Fruit fly (Drosophila melanogaster) whole organism, embryonic: Measurements from ENCODE around the gene CG8372.

Source experiments
- ATbp ChIP-seq: fragments of 200-800 bp; sonication (Bioruptor generic); optimal IDR thresholded peaks from 2 replicates; lab custom pipeline; 2017; ENCODE audit warnings: missing biosample characterization, mild to moderate bottlenecking, missing genetic modification characterization, missing genetic modification reagents
- CG11456 ChIP-seq: fragments of 200-800 bp; sonication (Bioruptor generic); IDR thresholded peaks from 3 replicates; pipeline ENCODE4 v1.3.6; 2022; ENCODE audit warnings: missing biosample characterization, missing genetic modification characterization
- CG12104 ChIP-seq: fragments of 200-800 bp; sonication (Bioruptor generic); optimal IDR thresholded peaks from 3 replicates; lab custom pipeline; 2016; ENCODE audit warnings: missing biosample characterization, missing genetic modification characterization
- CG13123 ChIP-seq: fragments of 200-800 bp; sonication (Bioruptor generic); optimal IDR thresholded peaks from 2 replicates; lab custom pipeline; 2016; ENCODE audit warnings: missing biosample characterization, missing genetic modification characterization
- CG14014 ChIP-seq: fragments of 200-800 bp; sonication (Bioruptor generic); IDR thresholded peaks from 2 replicates; pipeline ENCODE4 v1.3.6; 2022; ENCODE audit warnings: missing biosample characterization, missing genetic modification characterization
- CG1647 ChIP-seq: fragments of 200-800 bp; sonication (Bioruptor generic); optimal IDR thresholded peaks from 3 replicates; lab custom pipeline; 2016; ENCODE audit warnings: missing biosample characterization, missing genetic modification characterization
- CG17359 ChIP-seq: fragments of 200-800 bp; sonication (Bioruptor generic); optimal IDR thresholded peaks from 3 replicates; lab custom pipeline; 2018; ENCODE audit warnings: missing biosample characterization, mild to moderate bottlenecking, missing genetic modification characterization, moderate library complexity
- CG17829 ChIP-seq: fragments of 200-800 bp; optimal IDR thresholded peaks from 2 replicates; lab custom pipeline; 2019; ENCODE audit warnings: missing biosample characterization, mild to moderate bottlenecking, missing genetic modification characterization, moderate library complexity
- CG18011 ChIP-seq: fragments of 200-800 bp; sonication (Bioruptor generic); optimal IDR thresholded peaks from 2 replicates; lab custom pipeline; 2017; ENCODE audit warnings: missing biosample characterization, missing genetic modification characterization, mild to moderate bottlenecking, moderate library complexity, missing genotype
- CG18262 ChIP-seq: fragments of 200-800 bp; optimal IDR thresholded peaks from 3 replicates; lab custom pipeline; 2019; ENCODE audit warnings: missing biosample characterization, mild to moderate bottlenecking, missing genetic modification characterization, moderate library complexity
- CG18619 ChIP-seq: fragments of 200-800 bp; sonication (Bioruptor generic); optimal IDR thresholded peaks from 3 replicates; lab custom pipeline; 2017; ENCODE audit warnings: missing biosample characterization, mild to moderate bottlenecking, missing genetic modification characterization
- CG2120 ChIP-seq: fragments of 200-800 bp; sonication (Bioruptor generic); optimal IDR thresholded peaks from 3 replicates; lab custom pipeline; 2016; ENCODE audit warnings: missing biosample characterization, missing genetic modification characterization
- CG30020 ChIP-seq: fragments of 200-800 bp; optimal IDR thresholded peaks from 2 replicates; lab custom pipeline; 2019; ENCODE audit warnings: missing biosample characterization, mild to moderate bottlenecking, missing genetic modification characterization, moderate library complexity
- CG30403 ChIP-seq: fragments of 200-800 bp; sonication (Bioruptor generic); optimal IDR thresholded peaks from 3 replicates; lab custom pipeline; 2016; ENCODE audit warnings: missing biosample characterization, missing genetic modification characterization
- CG30431 ChIP-seq: fragments of 200-800 bp; sonication (Bioruptor generic); optimal IDR thresholded peaks from 2 replicates; lab custom pipeline; 2017; ENCODE audit warnings: missing biosample characterization, missing genetic modification characterization
- CG31224 ChIP-seq: fragments of 200-800 bp; sonication (Bioruptor generic); IDR thresholded peaks from 2 replicates; pipeline ENCODE4 v1.3.6; 2022; ENCODE audit warnings: missing biosample characterization, missing genetic modification characterization
- CG33557 ChIP-seq: fragments of 200-800 bp; sonication (Bioruptor generic); optimal IDR thresholded peaks from 2 replicates; lab custom pipeline; 2019; ENCODE audit warnings: missing biosample characterization, mild to moderate bottlenecking, missing genetic modification characterization, moderate library complexity
- CG34422 ChIP-seq: fragments of 200-800 bp; sonication (Bioruptor generic); IDR thresholded peaks from 3 replicates; pipeline ENCODE4 v1.3.6; 2022; ENCODE audit warnings: missing biosample characterization, missing genetic modification characterization
- CG4360 ChIP-seq: fragments of 200-800 bp; sonication (Bioruptor generic); IDR thresholded peaks from 2 replicates; pipeline ENCODE4 v1.3.6; 2022; ENCODE audit warnings: missing biosample characterization, missing genetic modification characterization
- CG6791 ChIP-seq: fragments of 200-800 bp; sonication (Bioruptor generic); IDR thresholded peaks from 3 replicates; pipeline ENCODE4 v1.3.6; 2022; ENCODE audit warnings: missing biosample characterization, missing genetic modification characterization; ENCODE audit not compliant: partially characterized antibody
- CG6854 ChIP-seq: fragments of 200-800 bp; sonication (Bioruptor generic); optimal IDR thresholded peaks from 3 replicates; lab custom pipeline; 2017; ENCODE audit warnings: missing biosample characterization, mild to moderate bottlenecking, missing genetic modification characterization
- CG9876 ChIP-seq: fragments of 200-800 bp; sonication (Bioruptor generic); optimal IDR thresholded peaks from 2 replicates; lab custom pipeline; 2016; ENCODE audit warnings: missing biosample characterization, missing genetic modification characterization
- Chrac-16 ChIP-seq: fragments of 200-800 bp; sonication (Bioruptor generic); optimal IDR thresholded peaks from 3 replicates; lab custom pipeline; 2016; ENCODE audit warnings: missing biosample characterization, missing genetic modification characterization
- Dfd ChIP-seq, 2 experiments: fragments of >200 bp; optimal IDR thresholded peaks; 2 replicates each; lab custom pipeline; 2017; ENCODE audit warnings: missing biosample characterization in 2 of 2, missing genetic modification characterization in 2 of 2
- E2f2 ChIP-seq: fragments of 200-800 bp; sonication (Bioruptor generic); IDR thresholded peaks from 2 replicates; pipeline ENCODE4 v1.3.6; 2022; ENCODE audit warnings: missing biosample characterization, missing genetic modification characterization
- Ets65A ChIP-seq: fragments of 200-800 bp; sonication (Bioruptor generic); peaks from one replicate; lab custom pipeline; 2016; ENCODE audit warnings: missing biosample characterization, missing genetic modification characterization
- Fer3 ChIP-seq: fragments of 200-800 bp; sonication (Bioruptor generic); optimal IDR thresholded peaks from 2 replicates; lab custom pipeline; 2018; ENCODE audit warnings: missing biosample characterization, mild to moderate bottlenecking, missing genetic modification characterization, moderate library complexity
- Jarid2 ChIP-seq: fragments of 200-800 bp; sonication (Bioruptor generic); optimal IDR thresholded peaks from 3 replicates; lab custom pipeline; 2017; ENCODE audit warnings: mild to moderate bottlenecking, missing biosample characterization, missing genetic modification reagents, missing genetic modification characterization
- Lhr ChIP-seq: fragments of 200-800 bp; sonication (Bioruptor generic); optimal IDR thresholded peaks from 3 replicates; lab custom pipeline; 2017; ENCODE audit warnings: mild to moderate bottlenecking, missing biosample characterization, missing genetic modification reagents, missing genetic modification characterization
- Meics ChIP-seq: fragments of 200-800 bp; sonication (Bioruptor generic); optimal IDR thresholded peaks from 2 replicates; lab custom pipeline; 2017; ENCODE audit warnings: missing biosample characterization, mild to moderate bottlenecking, missing genetic modification characterization
- Nf-YC ChIP-seq: fragments of 200-800 bp; optimal IDR thresholded peaks from 3 replicates; lab custom pipeline; 2019; ENCODE audit warnings: missing biosample characterization, mild to moderate bottlenecking, missing genetic modification characterization, moderate library complexity
- Oaz ChIP-seq: fragments of 200-800 bp; sonication (Bioruptor generic); IDR thresholded peaks from 2 replicates; pipeline ENCODE4 v1.3.6; 2022; ENCODE audit warnings: missing biosample characterization, missing genetic modification characterization
- Optix ChIP-seq: fragments of 200-800 bp; sonication (Bioruptor generic); IDR thresholded peaks from 3 replicates; pipeline ENCODE4 v1.3.6; 2022; ENCODE audit warnings: missing biosample characterization, missing genetic modification characterization
- PHDP ChIP-seq: fragments of 200-800 bp; sonication (Bioruptor generic); optimal IDR thresholded peaks from 3 replicates; lab custom pipeline; 2018; ENCODE audit warnings: missing biosample characterization, mild to moderate bottlenecking, missing genetic modification characterization, moderate library complexity
- Usf ChIP-seq: fragments of 200-800 bp; sonication (Bioruptor generic); optimal IDR thresholded peaks from 2 replicates; lab custom pipeline; 2017; ENCODE audit warnings: missing genotype, missing biosample characterization, missing genetic modification characterization
- br ChIP-seq: fragments of >200 bp; optimal IDR thresholded peaks from 2 replicates; lab custom pipeline; 2017
- cwo ChIP-seq: fragments of 200-800 bp; sonication (Bioruptor generic); optimal IDR thresholded peaks from 3 replicates; lab custom pipeline; 2017; ENCODE audit warnings: missing biosample characterization, missing genetic modification characterization, mild to moderate bottlenecking, moderate library complexity, missing genetic modification reagents
- eyg ChIP-seq: fragments of 200-800 bp; sonication (Bioruptor generic); optimal IDR thresholded peaks from 3 replicates; lab custom pipeline; 2016; ENCODE audit warnings: missing biosample characterization, missing genetic modification characterization
- grn ChIP-seq: fragments of 200-800 bp; sonication (Bioruptor generic); optimal IDR thresholded peaks from 3 replicates; lab custom pipeline; 2017; ENCODE audit warnings: missing biosample characterization, missing genetic modification characterization
- gt ChIP-seq: fragments of 200-800 bp; sonication (Bioruptor generic); IDR thresholded peaks from 2 replicates; pipeline ENCODE4 v1.3.6; 2022; ENCODE audit warnings: missing biosample characterization, missing genetic modification characterization
- ham ChIP-seq: fragments of 200-800 bp; sonication (Bioruptor generic); IDR thresholded peaks from 2 replicates; pipeline ENCODE4 v1.3.6; 2022; ENCODE audit warnings: missing biosample characterization, missing genetic modification characterization
- kay ChIP-seq: fragments of 200-800 bp; sonication (Bioruptor generic); optimal IDR thresholded peaks from 2 replicates; lab custom pipeline; 2016; ENCODE audit warnings: missing biosample characterization, missing genetic modification characterization
- klu ChIP-seq: fragments of 200-800 bp; sonication (Bioruptor generic); IDR thresholded peaks from 2 replicates; pipeline ENCODE4 v1.3.6; 2022; ENCODE audit warnings: missing biosample characterization, missing genetic modification characterization
- mld ChIP-seq: fragments of 200-800 bp; sonication (Bioruptor generic); IDR thresholded peaks from 3 replicates; pipeline ENCODE4 v1.3.6; 2022; ENCODE audit warnings: missing biosample characterization, missing genetic modification characterization; ENCODE audit not compliant: partially characterized antibody
- org-1 ChIP-seq: fragments of 200-800 bp; sonication (Bioruptor generic); optimal IDR thresholded peaks from 2 replicates; lab custom pipeline; 2017; ENCODE audit warnings: missing biosample characterization, missing genetic modification characterization
- pzg ChIP-seq: fragments of 200-800 bp; sonication (Bioruptor generic); optimal IDR thresholded peaks from 3 replicates; lab custom pipeline; 2018; ENCODE audit warnings: missing biosample characterization, mild to moderate bottlenecking, missing genetic modification characterization, moderate library complexity
- slp2 ChIP-seq: fragments of 200-800 bp; sonication (Bioruptor generic); optimal IDR thresholded peaks from 2 replicates; lab custom pipeline; 2016; ENCODE audit warnings: missing biosample characterization, missing genetic modification characterization
- stc ChIP-seq: fragments of 200-800 bp; sonication (Bioruptor generic); IDR thresholded peaks from 2 replicates; pipeline ENCODE4 v1.3.6; 2022; ENCODE audit warnings: missing biosample characterization, missing genetic modification characterization
- tll ChIP-seq, 2 experiments: fragments of 200-800 bp in 1 of 2; fragments of >200 bp in 1 of 2; sonication (Bioruptor generic) in 1 of 2; optimal IDR thresholded peaks; 2 replicates each; lab custom pipeline; 2017 to 2019; ENCODE audit warnings: missing biosample characterization in 2 of 2, missing genetic modification characterization in 2 of 2, mild to moderate bottlenecking in 1 of 2, moderate library complexity in 1 of 2
- unc-4 ChIP-seq: fragments of 200-800 bp; sonication (Bioruptor generic); IDR thresholded peaks from 2 replicates; pipeline ENCODE4 v1.3.6; 2022; ENCODE audit warnings: missing biosample characterization, missing genetic modification characterization; ENCODE audit not compliant: partially characterized antibody

The CG8372 gene

DNA sequence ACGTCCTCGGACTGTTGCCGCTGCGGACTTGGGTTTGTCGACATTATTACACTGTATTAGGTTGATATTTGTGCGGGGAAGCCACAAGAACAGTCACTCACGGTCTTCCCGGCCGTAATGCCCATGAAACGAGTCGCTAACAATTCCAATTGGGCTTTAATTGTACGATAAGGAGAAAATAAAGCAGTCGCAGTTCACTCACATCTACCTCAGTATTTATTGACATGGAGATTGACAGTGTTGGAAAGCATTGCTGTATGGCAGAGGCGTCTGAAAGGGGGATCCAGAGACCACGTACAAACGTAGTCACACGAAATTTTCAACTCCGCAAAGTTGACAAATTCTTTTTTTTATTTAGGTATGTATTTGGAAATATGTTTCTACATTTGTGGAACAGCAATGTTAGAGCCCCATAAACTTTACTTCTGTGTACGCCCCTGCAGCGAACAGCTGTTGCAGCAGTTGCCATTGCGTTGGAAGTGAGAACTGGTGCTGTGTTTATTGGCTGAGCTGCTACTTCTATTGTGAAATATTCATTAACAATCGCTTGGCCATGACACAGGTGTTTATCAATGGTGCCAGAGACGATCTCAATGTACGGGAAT is at the start of gene CG8372, which contains the start of gene CG8360 (continued):
- TF ChIP-seq org-1 (GFP tag; lab: Kevin White, UChicago) (peak; percentile 98), PHDP (tag; lab: Kevin White, UChicago) (peak; percentile 98), tll (GFP tag; optimal IDR thresholded peaks at IDR 0.05; lab: Kevin White, UChicago) (peak in 1 of 2 experiments; percentile 72), CG17829 (tag; lab: Kevin White, UChicago) (peak; percentile 98), CG30020 (tag; lab: Kevin White, UChicago) (peak; percentile 87), Jarid2 (GFP tag; lab: Kevin White, UChicago) (peak; percentile 92), gt (GFP tag; lab: Robert Waterston, UW) (peak; percentile 97), kay (peak; percentile 97), slp2 (GFP tag; lab: Kevin White, UChicago) (peak; percentile 99), CG18262 (tag; lab: Kevin White, UChicago) (peak; percentile 98), CG6854 (GFP tag; lab: Kevin White, UChicago) (peak; percentile 97), Fer3 (tag; lab: Kevin White, UChicago) (peak; percentile 98), mld (GFP tag; lab: Robert Waterston, UW) (no peak), CG11456 (GFP tag; lab: Robert Waterston, UW) (peak; percentile 99), E2f2 (GFP tag; lab: Robert Waterston, UW) (peak; percentile 89), Dfd (GFP tag; optimal IDR thresholded peaks at IDR 0.05; lab: Kevin White, UChicago) (no peak), Chrac-16 (GFP tag; lab: Kevin White, UChicago) (peak; percentile 99), br (lab: Kevin White, UChicago) (no peak), Meics (GFP tag; lab: Kevin White, UChicago) (peak; percentile 98), CG18619 (GFP tag; lab: Kevin White, UChicago) (peak; percentile 98), CG18011 (GFP tag; lab: Kevin White, UChicago) (peak; percentile 93), CG6791 (GFP tag; lab: Robert Waterston, UW) (0 out of 3 replicates have a peak, but pooled peaks have one; percentile 25), CG14014 (peak; percentile 99), klu (GFP tag; lab: Robert Waterston, UW) (peak; percentile 98), grn (GFP tag; lab: Kevin White, UChicago) (peak; percentile 92), Lhr (GFP tag; lab: Kevin White, UChicago) (peak; percentile 92), ATbp (GFP tag; lab: Kevin White, UChicago) (peak; percentile 98), CG17359 (peak; percentile 99), stc (GFP tag; lab: Robert Waterston, UW) (peak; percentile 99), Oaz (peak; percentile 98), cwo (GFP tag; lab: Kevin White, UChicago) (peak; percentile 97), CG13123 (GFP tag; lab: Kevin White, UChicago) (peak; percentile 98), eyg (GFP tag; lab: Kevin White, UChicago) (peak; percentile 99), Optix (peak; percentile 99), CG31224 (GFP tag; lab: Robert Waterston, UW) (peak; percentile 97), ham (GFP tag; lab: Robert Waterston, UW) (peak; percentile 93), CG30431 (GFP tag; lab: Kevin White, UChicago) (peak; percentile 98), CG34422 (GFP tag; lab: Robert Waterston, UW) (peak; percentile 99), CG9876 (peak; percentile 99), CG1647 (GFP tag; lab: Kevin White, UChicago) (peak; percentile 99), pzg (peak; percentile 74), Ets65A (GFP tag; lab: Kevin White, UChicago) (peak; percentile 100), CG2120 (peak; percentile 99), CG12104 (peak; percentile 97), Nf-YC (tag; lab: Kevin White, UChicago) (peak; percentile 92), CG4360 (GFP tag; lab: Robert Waterston, UW) (peak; percentile 90), CG30403 (peak; percentile 99), Usf (peak; percentile 97), CG33557 (GFP tag; lab: Kevin White, UChicago) (peak; percentile 95), unc-4 (GFP tag; lab: Robert Waterston, UW) (peak; percentile 48; the same call in 1 of the 2 replicates)
